Fruit fly (Drosophila melanogaster) whole organism, embryonic: Measurements from ENCODE around the gene Kaz-m1.

Experiments
- ATbp ChIP-seq: fragments of 200-800 bp; sonication (Bioruptor generic); optimal IDR thresholded peaks from 2 replicates; lab custom pipeline; 2017; ENCODE audit warnings: missing biosample characterization, mild to moderate bottlenecking, missing genetic modification characterization, missing genetic modification reagents
- CG10147 ChIP-seq: fragments of 200-800 bp; sonication (Bioruptor generic); optimal IDR thresholded peaks from 2 replicates; lab custom pipeline; 2019; ENCODE audit warnings: missing biosample characterization, mild to moderate bottlenecking, missing genetic modification characterization, moderate library complexity
- CG10654 ChIP-seq: fragments of 200-800 bp; sonication (Bioruptor generic); optimal IDR thresholded peaks from 2 replicates; lab custom pipeline; 2016; ENCODE audit warnings: missing biosample characterization, missing genetic modification characterization
- CG11247 ChIP-seq: fragments of 200-800 bp; sonication (Bioruptor generic); IDR thresholded peaks from 2 replicates; pipeline ENCODE4 v1.3.6; 2022; ENCODE audit warnings: missing biosample characterization, missing genetic modification characterization
- CG12071 ChIP-seq: fragments of 200-800 bp; sonication (Bioruptor generic); optimal IDR thresholded peaks from 3 replicates; lab custom pipeline; 2018; ENCODE audit warnings: missing biosample characterization, mild to moderate bottlenecking, missing genetic modification characterization
- CG12104 ChIP-seq: fragments of 200-800 bp; sonication (Bioruptor generic); optimal IDR thresholded peaks from 3 replicates; lab custom pipeline; 2016; ENCODE audit warnings: missing biosample characterization, missing genetic modification characterization
- CG12219 ChIP-seq: fragments of 200-800 bp; sonication (Bioruptor generic); optimal IDR thresholded peaks from 3 replicates; lab custom pipeline; 2018; ENCODE audit warnings: missing biosample characterization, mild to moderate bottlenecking, missing genetic modification characterization
- CG12769 ChIP-seq: fragments of 200-800 bp; sonication (Bioruptor generic); optimal IDR thresholded peaks from 2 replicates; lab custom pipeline; 2019; ENCODE audit warnings: missing biosample characterization, mild to moderate bottlenecking, missing genetic modification characterization, moderate library complexity
- CG1529 ChIP-seq: fragments of 200-800 bp; sonication (Bioruptor generic); optimal IDR thresholded peaks from 3 replicates; lab custom pipeline; 2018; ENCODE audit warnings: missing biosample characterization, missing genetic modification characterization
- CG17568 ChIP-seq: fragments of 200-800 bp; sonication (Bioruptor generic); optimal IDR thresholded peaks from 2 replicates; lab custom pipeline; 2018; ENCODE audit warnings: missing biosample characterization, mild to moderate bottlenecking, missing genetic modification characterization, moderate library complexity
- CG17612 ChIP-seq: fragments of 200-800 bp; sonication (Bioruptor generic); IDR thresholded peaks from 2 replicates; pipeline ENCODE4 v1.3.6; 2022; ENCODE audit warnings: missing biosample characterization, missing genetic modification characterization
- CG3163 ChIP-seq: fragments of 200-800 bp; sonication (Bioruptor generic); optimal IDR thresholded peaks from 3 replicates; lab custom pipeline; 2016; ENCODE audit warnings: missing biosample characterization, missing genetic modification characterization
- CG32772 ChIP-seq: fragments of 200-800 bp; sonication (Bioruptor generic); IDR thresholded peaks from 2 replicates; pipeline ENCODE4 v1.3.6; 2022; ENCODE audit warnings: missing biosample characterization, missing genetic modification characterization
- CG3407 ChIP-seq: fragments of 200-800 bp; sonication (Bioruptor generic); optimal IDR thresholded peaks from 2 replicates; lab custom pipeline; 2018; ENCODE audit warnings: missing biosample characterization, mild to moderate bottlenecking, missing genetic modification characterization
- CG34224 ChIP-seq: fragments of 200-800 bp; sonication (Bioruptor generic); IDR thresholded peaks from 3 replicates; pipeline ENCODE4 v1.3.6; 2022; ENCODE audit warnings: missing biosample characterization, missing genetic modification characterization; ENCODE audit not compliant: partially characterized antibody
- CG4617 ChIP-seq: fragments of 200-800 bp; sonication (Bioruptor generic); optimal IDR thresholded peaks from 3 replicates; lab custom pipeline; 2016; ENCODE audit warnings: missing biosample characterization, missing genetic modification characterization, borderline replicate concordance
- CG4707 ChIP-seq: fragments of 200-800 bp; sonication (Bioruptor generic); optimal IDR thresholded peaks from 2 replicates; lab custom pipeline; 2018; ENCODE audit warnings: missing biosample characterization, mild to moderate bottlenecking, missing genetic modification characterization, moderate library complexity
- CG6765 ChIP-seq: fragments of 200-800 bp; sonication (Bioruptor generic); optimal IDR thresholded peaks from 3 replicates; lab custom pipeline; 2017; ENCODE audit warnings: missing biosample characterization, mild to moderate bottlenecking, missing genetic modification characterization
- CG8924 ChIP-seq: fragments of 200-800 bp; optimal IDR thresholded peaks from 3 replicates; lab custom pipeline; 2019; ENCODE audit warnings: missing biosample characterization, mild to moderate bottlenecking, missing genetic modification characterization, moderate library complexity
- CG9797 ChIP-seq: fragments of 200-800 bp; sonication (Bioruptor generic); optimal IDR thresholded peaks from 3 replicates; lab custom pipeline; 2018; ENCODE audit warnings: missing biosample characterization, mild to moderate bottlenecking, missing genetic modification characterization
- Dek ChIP-seq: fragments of 200-800 bp; sonication (Bioruptor generic); optimal IDR thresholded peaks from 3 replicates; lab custom pipeline; 2019; ENCODE audit warnings: missing biosample characterization, mild to moderate bottlenecking, missing genetic modification characterization, moderate library complexity
- Fer1 ChIP-seq: fragments of 200-800 bp; sonication (Bioruptor generic); optimal IDR thresholded peaks from 2 replicates; lab custom pipeline; 2017; ENCODE audit warnings: missing biosample characterization, mild to moderate bottlenecking, missing genetic modification characterization
- HLH4C ChIP-seq: fragments of 200-800 bp; sonication (Bioruptor generic); IDR thresholded peaks from 3 replicates; pipeline ENCODE4 v1.3.6; 2022; ENCODE audit warnings: missing biosample characterization, missing genetic modification characterization; ENCODE audit not compliant: partially characterized antibody
- Lpt ChIP-seq: fragments of >200 bp; optimal IDR thresholded peaks from 2 replicates; lab custom pipeline; 2018; ENCODE audit warnings: missing biosample characterization, missing genetic modification characterization
- MESR4 ChIP-seq: fragments of 200-800 bp; sonication (Bioruptor generic); optimal IDR thresholded peaks from 2 replicates; lab custom pipeline; 2018; ENCODE audit warnings: missing biosample characterization, mild to moderate bottlenecking, missing genetic modification characterization, moderate library complexity
- Max ChIP-seq: fragments of 200-800 bp; sonication (Bioruptor generic); optimal IDR thresholded peaks from 2 replicates; lab custom pipeline; 2016; ENCODE audit warnings: missing biosample characterization, mild to moderate bottlenecking, missing genetic modification characterization
- ab ChIP-seq: fragments of 200-800 bp; sonication (Bioruptor generic); optimal IDR thresholded peaks from 2 replicates; lab custom pipeline; 2016; ENCODE audit warnings: missing biosample characterization, missing genetic modification characterization
- ara ChIP-seq: fragments of 200-800 bp; sonication (Bioruptor generic); IDR thresholded peaks from 2 replicates; pipeline ENCODE4 v1.3.6; 2022; ENCODE audit warnings: missing biosample characterization, missing genetic modification characterization
- ase ChIP-seq: fragments of 200-800 bp; sonication (Bioruptor generic); IDR thresholded peaks from 3 replicates; pipeline ENCODE4 v1.3.6; 2022; ENCODE audit warnings: missing biosample characterization, missing genetic modification characterization
- ato ChIP-seq: fragments of 200-800 bp; sonication (Bioruptor generic); IDR thresholded peaks from 2 replicates; pipeline ENCODE4 v1.3.6; 2022; ENCODE audit warnings: missing biosample characterization, missing genetic modification characterization; ENCODE audit not compliant: partially characterized antibody
- bsh ChIP-seq, 2 experiments: fragments of 200-800 bp; sonication (Bioruptor generic); optimal IDR thresholded peaks; 2 replicates each; lab custom pipeline; 2017 to 2018; ENCODE audit warnings: mild to moderate bottlenecking in 2 of 2, missing biosample characterization in 2 of 2, missing genetic modification characterization in 2 of 2, moderate library complexity in 1 of 2
- chif ChIP-seq, 2 experiments: fragments of 200-800 bp; sonication (Bioruptor generic); optimal IDR thresholded peaks; 3 replicates each; lab custom pipeline; 2016; ENCODE audit warnings: missing biosample characterization in 2 of 2, missing genetic modification characterization in 2 of 2
- croc ChIP-seq: fragments of 200-800 bp; sonication (Bioruptor generic); conservative IDR thresholded peaks from 3 replicates; pipeline ENCODE4 v1.3.6; 2022; ENCODE audit warnings: missing biosample characterization, missing genetic modification characterization
- dimm ChIP-seq: fragments of 200-800 bp; sonication (Bioruptor generic); IDR thresholded peaks from 2 replicates; pipeline ENCODE4 v1.3.6; 2022; ENCODE audit warnings: missing biosample characterization, missing genetic modification characterization
- fu2 ChIP-seq: fragments of 200-800 bp; sonication (Bioruptor generic); optimal IDR thresholded peaks from 2 replicates; lab custom pipeline; 2016; ENCODE audit warnings: missing biosample characterization, missing genetic modification characterization
- gsb ChIP-seq: fragments of 200-800 bp; sonication (Bioruptor generic); IDR thresholded peaks from 2 replicates; pipeline ENCODE4 v1.3.6; 2022; ENCODE audit warnings: missing biosample characterization, missing genetic modification characterization
- insv ChIP-seq, 2 experiments: fragments of 200-800 bp; sonication (Bioruptor generic); optimal IDR thresholded peaks; 3 replicates each; lab custom pipeline; 2016 to 2018; ENCODE audit warnings: missing biosample characterization in 2 of 2, missing genetic modification characterization in 2 of 2
- klu ChIP-seq: fragments of 200-800 bp; sonication (Bioruptor generic); IDR thresholded peaks from 2 replicates; pipeline ENCODE4 v1.3.6; 2022; ENCODE audit warnings: missing biosample characterization, missing genetic modification characterization
- lmd ChIP-seq: fragments of 200-800 bp; sonication (Bioruptor generic); IDR thresholded peaks from 2 replicates; pipeline ENCODE4 v1.3.6; 2022; ENCODE audit warnings: missing biosample characterization, missing genetic modification characterization
- odd ChIP-seq: fragments of 200-800 bp; sonication (Bioruptor generic); optimal IDR thresholded peaks from 2 replicates; lab custom pipeline; 2017; ENCODE audit warnings: missing biosample characterization, mild to moderate bottlenecking, missing genetic modification characterization
- pan ChIP-seq, 4 experiments: fragments of >200 bp in 3 of 4; fragments of 200-800 bp in 1 of 4; sonication (Bioruptor generic) in 1 of 4; optimal IDR thresholded peaks in 3 of 4; IDR thresholded peaks in 1 of 4; 2 replicates each; pipeline versions ENCODE4 v1.3.6 to Lab custom; 2017 to 2022; ENCODE audit warnings: missing biosample characterization in 2 of 4, missing genetic modification characterization in 2 of 4, mixed read lengths in 1 of 4
- pros ChIP-seq: fragments of 200-800 bp; sonication (Bioruptor generic); optimal IDR thresholded peaks from 3 replicates; lab custom pipeline; 2019; ENCODE audit warnings: missing biosample characterization, mild to moderate bottlenecking, missing genetic modification characterization, moderate library complexity
- salm ChIP-seq: fragments of 200-800 bp; sonication (Bioruptor generic); optimal IDR thresholded peaks from 2 replicates; lab custom pipeline; 2018; ENCODE audit warnings: missing biosample characterization, mild to moderate bottlenecking, missing genetic modification characterization
- schlank ChIP-seq: fragments of 200-800 bp; sonication (Bioruptor generic); optimal IDR thresholded peaks from 2 replicates; lab custom pipeline; 2018; ENCODE audit warnings: missing biosample characterization, mild to moderate bottlenecking, missing genetic modification characterization
- sens ChIP-seq: fragments of 200-800 bp; sonication (Bioruptor generic); peaks from one replicate; lab custom pipeline; 2016; ENCODE audit warnings: missing biosample characterization, missing genetic modification characterization
- sob ChIP-seq: fragments of 200-800 bp; sonication (Bioruptor generic); IDR thresholded peaks from 2 replicates; pipeline ENCODE4 v1.3.6; 2022; ENCODE audit warnings: missing biosample characterization, missing genetic modification characterization
- vfl ChIP-seq: fragments of 200-800 bp; sonication (Bioruptor generic); optimal IDR thresholded peaks from 2 replicates; lab custom pipeline; 2016; ENCODE audit warnings: missing biosample characterization, missing genetic modification characterization
- yki ChIP-seq: fragments of >200 bp; optimal IDR thresholded peaks from 3 replicates; lab custom pipeline; 2018
- zen ChIP-seq: fragments of 200-800 bp; sonication (Bioruptor generic); optimal IDR thresholded peaks from 3 replicates; lab custom pipeline; 2018; ENCODE audit warnings: missing biosample characterization, mild to moderate bottlenecking, missing genetic modification characterization, moderate library complexity

The Kaz-m1 gene

DNA sequence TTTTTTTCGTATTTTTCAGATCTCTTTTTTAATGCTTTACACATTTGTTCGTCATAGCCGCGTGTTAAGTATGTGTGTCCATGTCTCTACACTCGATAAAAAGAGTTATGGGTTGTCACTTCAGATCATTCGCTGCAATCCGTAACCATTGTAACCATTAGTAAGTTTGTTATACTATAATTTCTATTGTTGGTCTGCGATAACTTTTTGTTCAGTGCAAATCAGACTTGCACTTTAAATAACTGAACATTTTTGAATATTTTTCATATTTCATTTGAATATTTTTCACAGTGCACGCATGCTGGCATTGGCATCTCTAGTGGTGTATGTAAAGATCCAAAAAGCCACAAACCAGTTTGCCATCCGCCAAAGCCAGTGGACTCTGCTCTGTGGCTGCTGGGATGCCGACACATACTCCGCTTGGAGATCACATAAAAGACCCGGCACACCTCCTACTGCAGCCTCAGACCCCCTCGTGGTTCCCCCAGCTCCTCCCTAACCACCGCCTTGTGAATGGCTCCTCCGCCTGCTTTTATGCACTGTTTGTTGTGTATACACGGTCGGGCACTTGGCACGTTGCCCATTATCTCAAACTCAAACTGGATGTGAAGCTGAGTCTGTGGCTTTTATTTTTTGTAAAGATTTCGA, 5.5 kb upstream of the Kaz-m1 start (continued):
- TF ChIP-seq CG10147 (GFP tag; lab: Kevin White, UChicago) (peak; percentile 84), CG17568 (GFP tag; lab: Kevin White, UChicago) (peak; percentile 86), gsb (GFP tag; lab: Robert Waterston, UW) (peak; percentile 78), CG11247 (peak; percentile 80), Lpt (no peak), klu (peak; percentile 83), pros (no peak), fu2 (GFP tag; lab: Kevin White, UChicago) (peak; percentile 67), CG3163 (GFP tag; lab: Kevin White, UChicago) (peak; percentile 53), CG12104 (peak; percentile 76), CG4707 (GFP tag; lab: Kevin White, UChicago) (peak; percentile 77), insv (GFP tag; optimal IDR thresholded peaks at IDR 0.05; lab: Kevin White, UChicago) (no peak), ab (GFP tag; lab: Kevin White, UChicago) (peak; percentile 46), CG12219 (GFP tag; lab: Kevin White, UChicago) (peak; percentile 93), croc (GFP tag; lab: Robert Waterston, UW) (peak; percentile 83), odd (GFP tag; lab: Kevin White, UChicago) (peak; percentile 81), lmd (GFP tag; lab: Robert Waterston, UW) (peak; percentile 89), chif (GFP tag; optimal IDR thresholded peaks at IDR 0.05; lab: Kevin White, UChicago) (peak; percentile 84 to 89), CG34224 (GFP tag; lab: Robert Waterston, UW) (no peak), CG32772 (peak; percentile 85), Fer1 (peak; percentile 88), dimm (GFP tag; lab: Robert Waterston, UW) (peak; percentile 61), CG4617 (GFP tag; lab: Kevin White, UChicago) (peak; percentile 54), CG10654 (GFP tag; lab: Kevin White, UChicago) (peak; percentile 80), salm (peak; percentile 78), ato (GFP tag; lab: Robert Waterston, UW) (no peak), CG17612 (GFP tag; lab: Robert Waterston, UW) (no peak), zen (tag; lab: Kevin White, UChicago) (peak; percentile 64), schlank (tag; lab: Kevin White, UChicago) (peak; percentile 48), pan (optimal IDR thresholded peaks at IDR 0.05; lab: Kevin White, UChicago) (no peak), pan (GFP tag; optimal IDR thresholded peaks at IDR 0.05 in 1 of 2, IDR thresholded peaks at IDR 0.05 in 1 of 2) (peak in 1 of 2 experiments; percentile 87), vfl (GFP tag; lab: Kevin White, UChicago) (peak; percentile 69), HLH4C (no peak), CG6765 (GFP tag; lab: Kevin White, UChicago) (peak; percentile 66), CG3407 (GFP tag; lab: Kevin White, UChicago) (peak; percentile 79), CG12769 (tag; lab: Kevin White, UChicago) (peak; percentile 81), yki (no peak), Dek (tag; lab: Kevin White, UChicago) (peak; percentile 80), CG12071 (GFP tag; lab: Kevin White, UChicago) (peak; percentile 87), CG1529 (peak; percentile 80), sens (peak; percentile 98), MESR4 (GFP tag; lab: Kevin White, UChicago) (peak; percentile 36), sob (GFP tag; lab: Robert Waterston, UW) (peak; percentile 81), CG9797 (GFP tag; lab: Kevin White, UChicago) (peak; percentile 17), CG8924 (tag; lab: Kevin White, UChicago) (peak; percentile 93), Max (GFP tag; lab: Kevin White, UChicago) (peak; percentile 82), ara (peak; percentile 84), ATbp (GFP tag; lab: Kevin White, UChicago) (peak; percentile 86), bsh (GFP tag; optimal IDR thresholded peaks at IDR 0.05; lab: Kevin White, UChicago) (peak; percentile 93 to 95), ase (GFP tag; lab: Robert Waterston, UW) (peak; percentile 79; the same call in 2 of the 3 replicates)
